Worm (Caenorhabditis elegans) whole organism, L1 larva: Measurements from ENCODE around the gene F52B11.5.

ENCODE experiments used
- C04F5.9 ChIP-seq: sonication (generic microtip); optimal IDR thresholded peaks from 2 replicates; lab custom pipeline; 2016; ENCODE audit warnings: missing genetic modification characterization, missing compliant biosample characterization
- C16A3.4 ChIP-seq: fragments of 150-350 bp; optimal IDR thresholded peaks from 2 replicates; lab custom pipeline; 2014; ENCODE audit warnings: missing biosample characterization, missing genetic modification characterization
- Y116A8C.19 ChIP-seq: sonication (generic microtip); optimal IDR thresholded peaks from 2 replicates; lab custom pipeline; 2016; ENCODE audit warnings: missing compliant biosample characterization, missing genetic modification characterization, borderline replicate concordance
- aly-2 ChIP-seq: fragments of 150-350 bp; optimal IDR thresholded peaks from 2 replicates; lab custom pipeline; 2014; ENCODE audit warnings: missing biosample characterization, missing genetic modification characterization
- ama-1 ChIP-seq: fragments of 150-350 bp; optimal IDR thresholded peaks from 2 replicates; lab custom pipeline; 2014
- blmp-1 ChIP-seq: fragments of 150-350 bp; optimal IDR thresholded peaks from 2 replicates; lab custom pipeline; 2014; ENCODE audit warnings: missing biosample characterization, missing genetic modification characterization
- ceh-63 ChIP-seq: fragments of 200-800 bp; sonication (Bioruptor generic); optimal IDR thresholded peaks from 2 replicates; lab custom pipeline; 2018; ENCODE audit warnings: mild to moderate bottlenecking, missing genetic modification characterization, missing compliant biosample characterization
- ceh-8 ChIP-seq: fragments of 200-800 bp; sonication (Bioruptor generic); optimal IDR thresholded peaks from 2 replicates; lab custom pipeline; 2018; ENCODE audit warnings: mild to moderate bottlenecking, missing genetic modification characterization, moderate library complexity, missing compliant biosample characterization
- ceh-82 ChIP-seq, 3 experiments: fragments of 150-350 bp in 1 of 3; sonication (generic microtip) in 2 of 3; optimal IDR thresholded peaks; 2 replicates each; lab custom pipeline; 2014 to 2017; ENCODE audit warnings: missing biosample characterization in 3 of 3, missing genetic modification characterization in 3 of 3
- efl-1 ChIP-seq, 4 experiments: fragments of 150-350 bp; optimal IDR thresholded peaks in 3 of 4; peaks in 1 of 4; 1 replicate in 1 of 4; 2 replicates in 3 of 4; lab custom pipeline; 2014; ENCODE audit warnings: missing biosample characterization in 2 of 4, missing genetic modification characterization in 2 of 4, missing genetic modification reagents in 2 of 4
- egl-13 ChIP-seq: sonication (generic microtip); optimal IDR thresholded peaks from 2 replicates; lab custom pipeline; 2016; ENCODE audit warnings: missing genotype, missing genetic modification reagents, missing genetic modification characterization, missing compliant biosample characterization
- egl-27 ChIP-seq, 2 experiments: fragments of 150-350 bp in 1 of 2; sonication (generic microtip); optimal IDR thresholded peaks; 3 replicates each; lab custom pipeline; 2017 to 2018; ENCODE audit warnings: missing biosample characterization in 2 of 2, missing genetic modification characterization in 2 of 2, missing genetic modification reagents in 2 of 2
- elt-3 ChIP-seq, 6 experiments: fragments of 150-350 bp in 1 of 6; sonication (generic microtip); optimal IDR thresholded peaks; 2 replicates each; lab custom pipeline; 2017 to 2018; ENCODE audit warnings: missing biosample characterization in 6 of 6, missing genetic modification characterization in 6 of 6, inconsistent platforms in 1 of 6
- ets-5 ChIP-seq: fragments of 200-800 bp; sonication (Bioruptor generic); IDR thresholded peaks from 2 replicates; pipeline ENCODE4 v1.3.6; 2022; ENCODE audit warnings: missing genetic modification characterization, missing compliant biosample characterization
- fos-1 ChIP-seq: fragments of 150-350 bp; optimal IDR thresholded peaks from 2 replicates; lab custom pipeline; 2014; ENCODE audit warnings: missing biosample characterization, missing genetic modification characterization
- hlh-4 ChIP-seq: sonication (generic microtip); optimal IDR thresholded peaks from 2 replicates; lab custom pipeline; 2016; ENCODE audit warnings: mild to moderate bottlenecking, missing genetic modification characterization, missing compliant biosample characterization
- hpl-2 ChIP-seq: fragments of 150-350 bp; optimal IDR thresholded peaks from 2 replicates; lab custom pipeline; 2014; ENCODE audit warnings: missing biosample characterization, missing genetic modification reagents, missing genetic modification characterization
- irx-1 ChIP-seq: sonication (generic microtip); optimal IDR thresholded peaks from 2 replicates; lab custom pipeline; 2016; ENCODE audit warnings: missing genetic modification characterization, missing compliant biosample characterization
- isw-1 ChIP-seq: fragments of 200-800 bp; sonication (Bioruptor generic); IDR thresholded peaks from 2 replicates; pipeline ENCODE4 v1.3.6; 2022; ENCODE audit warnings: missing genetic modification characterization, missing compliant biosample characterization
- lin-15B ChIP-seq: fragments of 150-350 bp; sonication (generic microtip); optimal IDR thresholded peaks from 3 replicates; lab custom pipeline; 2014; ENCODE audit warnings: missing biosample characterization, missing genetic modification characterization
- lin-35 ChIP-seq, 2 experiments: fragments of 150-350 bp; optimal IDR thresholded peaks; 2 replicates each; lab custom pipeline; 2014; ENCODE audit warnings: missing biosample characterization in 2 of 2, missing genetic modification characterization in 2 of 2, missing genetic modification reagents in 2 of 2
- lsy-2 ChIP-seq, 2 experiments: fragments of 150-350 bp; optimal IDR thresholded peaks; 2 replicates each; lab custom pipeline; 2014; ENCODE audit warnings: missing biosample characterization in 2 of 2, missing genetic modification characterization in 2 of 2
- mdl-1 ChIP-seq, 2 experiments: fragments of 150-350 bp; optimal IDR thresholded peaks; 2 replicates each; lab custom pipeline; 2014 to 2017; ENCODE audit warnings: missing biosample characterization in 2 of 2, missing genetic modification characterization in 2 of 2, inconsistent platforms in 1 of 2
- mef-2 ChIP-seq: fragments of 150-350 bp; optimal IDR thresholded peaks from 2 replicates; lab custom pipeline; 2014; ENCODE audit warnings: missing biosample characterization, missing genetic modification characterization
- mep-1 ChIP-seq: fragments of 150-350 bp; optimal IDR thresholded peaks from 2 replicates; lab custom pipeline; 2014; ENCODE audit warnings: missing biosample characterization, missing genetic modification characterization
- nhr-12 ChIP-seq: sonication (generic microtip); optimal IDR thresholded peaks from 2 replicates; lab custom pipeline; 2017; ENCODE audit warnings: missing biosample characterization, missing genetic modification characterization
- nhr-19 ChIP-seq: fragments of 200-800 bp; sonication (Bioruptor generic); conservative IDR thresholded peaks from 2 replicates; pipeline ENCODE4 v1.3.6; 2022; ENCODE audit warnings: missing genetic modification characterization, missing compliant biosample characterization
- nhr-77 ChIP-seq: fragments of 150-350 bp; optimal IDR thresholded peaks from 2 replicates; lab custom pipeline; 2014; ENCODE audit warnings: missing biosample characterization, missing genetic modification characterization
- nhr-90 ChIP-seq: sonication (generic microtip); optimal IDR thresholded peaks from 2 replicates; lab custom pipeline; 2016; ENCODE audit warnings: mild to moderate bottlenecking, missing genetic modification characterization, missing compliant biosample characterization; ENCODE audit not compliant: poor library complexity
- pag-3 ChIP-seq: sonication (generic microtip); optimal IDR thresholded peaks from 2 replicates; lab custom pipeline; 2017; ENCODE audit warnings: missing genetic modification characterization, mild to moderate bottlenecking, missing compliant biosample characterization, antibody characterized with exemption, borderline replicate concordance; ENCODE audit not compliant: insufficient read depth
- pqm-1 ChIP-seq: sonication (generic microtip); optimal IDR thresholded peaks from 3 replicates; lab custom pipeline; 2017; ENCODE audit warnings: missing biosample characterization, missing genetic modification characterization
- skn-1 ChIP-seq: fragments of 150-350 bp; optimal IDR thresholded peaks from 2 replicates; lab custom pipeline; 2014; ENCODE audit warnings: missing biosample characterization, missing genetic modification characterization
- snpc-4 ChIP-seq: fragments of 150-350 bp; optimal IDR thresholded peaks from 2 replicates; lab custom pipeline; 2014; ENCODE audit warnings: missing biosample characterization, missing genetic modification characterization
- snu-23 ChIP-seq: sonication (generic microtip); optimal IDR thresholded peaks from 2 replicates; lab custom pipeline; 2016; ENCODE audit warnings: missing genetic modification characterization, missing compliant biosample characterization
- sox-4 ChIP-seq: sonication (generic microtip); optimal IDR thresholded peaks from 2 replicates; lab custom pipeline; 2016; ENCODE audit warnings: missing genetic modification characterization, missing compliant biosample characterization
- sptf-1 ChIP-seq: fragments of 150-350 bp; optimal IDR thresholded peaks from 2 replicates; lab custom pipeline; 2014; ENCODE audit warnings: missing biosample characterization, missing genetic modification characterization
- sup-37 ChIP-seq: fragments of 200-800 bp; sonication (Bioruptor generic); optimal IDR thresholded peaks from 2 replicates; lab custom pipeline; 2018; ENCODE audit warnings: mild to moderate bottlenecking, missing genetic modification characterization, missing compliant biosample characterization
- tbx-2 ChIP-seq: sonication (generic microtip); optimal IDR thresholded peaks from 2 replicates; lab custom pipeline; 2016; ENCODE audit warnings: missing genetic modification characterization, missing compliant biosample characterization
- unc-130 ChIP-seq: fragments of 150-350 bp; optimal IDR thresholded peaks from 2 replicates; lab custom pipeline; 2017; ENCODE audit warnings: missing biosample characterization, missing genetic modification characterization, inconsistent platforms
- ztf-11 ChIP-seq, 2 experiments: sonication (generic microtip); optimal IDR thresholded peaks; 2 replicates each; lab custom pipeline; 2016 to 2017; ENCODE audit warnings: missing genetic modification characterization in 2 of 2, missing biosample characterization in 1 of 2, missing compliant biosample characterization in 1 of 2
- ztf-4 ChIP-seq: fragments of 150-350 bp; optimal IDR thresholded peaks from 2 replicates; lab custom pipeline; 2014; ENCODE audit warnings: missing biosample characterization, missing genetic modification characterization

Gene F52B11.5

DNA sequence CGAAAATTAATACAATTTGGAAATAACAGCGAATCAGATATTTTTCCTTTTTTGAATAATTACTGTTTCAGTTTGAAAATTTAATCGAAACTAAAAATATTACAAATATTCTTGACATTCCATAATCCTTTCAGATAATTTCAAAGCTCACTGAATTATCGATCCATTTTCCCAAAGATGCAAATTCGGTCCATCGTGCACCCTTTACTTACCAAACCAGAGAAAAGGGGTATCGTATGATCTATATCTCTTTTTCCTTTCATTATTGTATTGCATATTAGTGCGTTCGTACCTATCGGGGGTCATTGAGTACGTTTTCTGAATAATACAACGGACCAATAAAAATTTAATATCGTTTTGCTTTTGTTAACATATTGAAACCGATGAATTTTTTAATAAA, 1.7 kb upstream of the F52B11.5 start:
- TF ChIP-seq ama-1 (no peak), blmp-1 (tag; lab: Kevin White, UChicago) (no peak), snu-23 (GFP tag; lab: Kevin White, UChicago) (no peak), sptf-1 (tag; lab: Kevin White, UChicago) (no peak), egl-13 (tag; lab: Kevin White, UChicago) (no peak), nhr-19 (no peak), nhr-90 (tag; lab: Kevin White, UChicago) (no peak), C16A3.4 (no peak), C04F5.9 (tag; lab: Kevin White, UChicago) (no peak)

DNA sequence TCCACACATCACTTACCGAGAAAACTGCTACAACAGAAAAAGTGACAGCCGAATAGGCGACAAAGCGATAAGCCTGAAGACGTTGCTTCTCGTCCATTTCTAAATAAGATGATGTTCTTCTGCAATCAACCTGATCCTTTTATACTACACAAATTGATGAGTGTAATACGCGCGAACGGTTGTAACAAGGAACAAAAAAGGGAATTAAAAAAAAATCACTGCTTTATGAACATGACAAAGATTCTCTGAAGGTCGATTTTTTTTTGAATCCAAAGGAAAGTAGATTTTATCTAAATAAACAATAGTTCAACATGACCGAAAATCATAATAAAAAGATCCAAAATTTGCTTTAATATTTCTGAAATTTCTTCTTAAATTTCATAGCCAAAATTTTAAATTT, 3.8 kb downstream of the F52B11.5 start, which contains the start of gene col-133:
Gene col-133 (minus strand): TSS at position 101 of the 400 bp plus-strand sequence.
- TF ChIP-seq mdl-1 (tag; optimal IDR thresholded peaks at IDR 0.05; lab: Kevin White, UChicago) (no peak), sup-37 (GFP tag; lab: Kevin White, UChicago) (no peak), efl-1 (optimal IDR thresholded peaks at IDR 0.05; lab: Kevin White, UChicago) (no peak), efl-1 (GFP tag; optimal IDR thresholded peaks at IDR 0.05 in 1 of 2; lab: Kevin White, UChicago) (no peak), Y116A8C.19 (no peak), aly-2 (tag; lab: Kevin White, UChicago) (no peak), egl-27 (tag; optimal IDR thresholded peaks at IDR 0.05; lab: Kevin White, UChicago) (no peak), sox-4 (tag; lab: Kevin White, UChicago) (no peak), ceh-82 (tag; optimal IDR thresholded peaks at IDR 0.05; lab: Kevin White, UChicago) (no peak), isw-1 (GFP tag; lab: Robert Waterston, UW) (no peak), C16A3.4 (no peak), fos-1 (no peak), nhr-77 (no peak), ets-5 (GFP tag; lab: Robert Waterston, UW) (no peak), ceh-8 (GFP tag; lab: Kevin White, UChicago) (no peak), lsy-2 (tag; optimal IDR thresholded peaks at IDR 0.05; lab: Kevin White, UChicago) (no peak), ztf-11 (tag; optimal IDR thresholded peaks at IDR 0.05; lab: Kevin White, UChicago) (no peak), tbx-2 (tag; lab: Kevin White, UChicago) (no peak)

DNA sequence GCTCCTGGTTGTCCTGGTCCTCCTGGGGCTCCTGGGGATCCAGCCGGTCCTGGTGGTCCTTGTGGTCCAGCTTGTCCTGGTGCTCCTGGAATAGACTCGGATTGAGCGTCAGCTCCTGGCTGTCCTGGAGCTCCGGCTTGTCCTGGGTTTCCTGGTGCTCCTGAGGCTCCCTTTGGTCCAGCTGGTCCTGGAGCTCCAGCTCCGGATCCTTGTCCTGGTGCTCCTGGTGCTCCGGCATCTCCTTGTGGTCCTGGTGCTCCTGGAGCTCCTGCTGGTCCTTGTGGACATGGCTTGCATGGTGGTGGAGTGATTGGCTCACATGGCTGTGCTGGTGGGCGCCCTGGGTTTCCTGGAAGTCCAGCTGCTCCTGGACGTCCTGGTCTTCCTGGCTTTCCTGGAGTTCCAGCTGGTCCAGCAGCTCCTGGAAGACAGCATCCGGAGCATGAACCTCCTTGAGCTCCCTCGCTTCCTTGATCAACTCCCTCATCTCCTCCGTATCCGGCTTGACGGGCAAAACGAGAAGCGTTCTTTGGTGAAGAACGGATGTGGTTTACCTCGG, 4.4 kb downstream of the F52B11.5 start:
- TF ChIP-seq pqm-1 (tag; lab: Kevin White, UChicago) (no peak), pag-3 (no peak), nhr-12 (tag; lab: Kevin White, UChicago) (no peak), hpl-2 (no peak), ztf-11 (tag; optimal IDR thresholded peaks at IDR 0.05; lab: Kevin White, UChicago) (no peak), ceh-63 (GFP tag; lab: Kevin White, UChicago) (no peak), egl-27 (tag; optimal IDR thresholded peaks at IDR 0.05; lab: Kevin White, UChicago) (no peak), fos-1 (no peak), unc-130 (no peak), nhr-19 (no peak)

DNA sequence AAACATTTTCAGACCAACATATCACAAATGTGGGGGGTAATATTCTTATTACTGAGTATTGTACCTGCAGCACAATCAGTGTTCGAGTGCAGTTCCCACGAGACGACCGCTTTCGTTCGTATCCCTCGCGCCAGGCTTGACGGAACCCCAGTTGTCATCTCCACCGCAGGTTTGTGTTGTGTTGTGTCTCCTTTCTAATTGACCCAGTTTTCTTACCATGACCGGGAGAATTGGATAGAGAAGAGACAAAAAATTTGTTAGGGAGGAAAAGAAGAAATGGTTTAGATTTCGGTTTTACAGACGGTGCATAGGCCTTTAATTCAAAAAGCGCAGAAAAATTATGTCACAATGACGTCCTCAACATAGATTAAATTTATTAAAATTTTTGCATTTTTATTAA, 11.8 kb downstream of the F52B11.5 start, which contains the start of gene noah-2:
Gene noah-2 (plus strand): TSS at position 13 of the 400 bp plus-strand sequence.
- TF ChIP-seq ztf-4 (tag; lab: Kevin White, UChicago) (no peak), pag-3 (no peak), hlh-4 (tag; lab: Kevin White, UChicago) (no peak), skn-1 (tag; lab: Kevin White, UChicago) (no peak), blmp-1 (tag; lab: Kevin White, UChicago) (peak; percentile 94), lin-15B (tag; lab: Kevin White, UChicago) (no peak)

DNA sequence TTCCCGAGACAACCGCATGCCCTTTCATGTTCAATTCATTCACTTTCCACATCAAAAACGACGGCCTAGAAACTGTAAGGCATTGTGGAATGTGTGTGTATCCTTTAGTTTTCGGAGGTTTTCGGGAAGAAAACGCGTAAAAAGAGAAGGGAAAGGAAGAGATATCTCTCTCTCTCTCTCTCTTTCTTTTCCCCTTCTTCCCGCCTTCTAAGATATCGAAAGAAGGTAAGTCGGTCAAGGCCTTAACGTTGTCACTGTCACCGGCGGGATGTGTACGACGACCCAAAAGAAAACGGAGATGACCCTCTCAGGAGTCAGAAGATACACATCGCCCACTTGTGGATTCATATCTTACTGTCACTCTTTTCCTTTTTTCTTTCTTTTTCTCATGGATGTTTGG, 13.3 kb downstream of the F52B11.5 start:
- TF ChIP-seq mef-2 (tag; lab: Kevin White, UChicago) (no peak), unc-130 (no peak), lin-35 (GFP tag; optimal IDR thresholded peaks at IDR 0.05; lab: Kevin White, UChicago) (no peak), irx-1 (tag; lab: Kevin White, UChicago) (no peak), mep-1 (peak; percentile 44), blmp-1 (tag; lab: Kevin White, UChicago) (peak; percentile 100), elt-3 (tag; optimal IDR thresholded peaks at IDR 0.05; lab: Kevin White, UChicago) (peak in 2 of 6 experiments; percentile 12 to 36), snpc-4 (tag; lab: Kevin White, UChicago) (no peak), efl-1 (optimal IDR thresholded peaks at IDR 0.05; lab: Kevin White, UChicago) (no peak), efl-1 (GFP tag; optimal IDR thresholded peaks at IDR 0.05 in 1 of 2; lab: Kevin White, UChicago) (peak in 1 of 2 experiments; percentile 43)
